Worm (Caenorhabditis elegans) whole organism, L4 larva: Measurements from ENCODE around the gene tbc-18.

Experiments used
- D1046.2 ChIP-seq: fragments of 200-800 bp; sonication (Bioruptor generic); IDR thresholded peaks from 2 replicates; pipeline ENCODE4 v1.3.6; 2022; ENCODE audit warnings: missing genetic modification characterization, missing compliant biosample characterization
- F10B5.3 ChIP-seq: sonication (generic microtip); optimal IDR thresholded peaks from 2 replicates; lab custom pipeline; 2016; ENCODE audit warnings: mild to moderate bottlenecking, missing genetic modification characterization, missing compliant biosample characterization
- F37D6.2 ChIP-seq: sonication (generic microtip); optimal IDR thresholded peaks from 2 replicates; lab custom pipeline; 2016; ENCODE audit warnings: mild to moderate bottlenecking, missing genetic modification characterization, missing compliant biosample characterization
- F44E2.7 ChIP-seq: fragments of 200-800 bp; sonication (Bioruptor generic); IDR thresholded peaks from 2 replicates; pipeline ENCODE4 v2.1.2; 2022; ENCODE audit warnings: missing genetic modification characterization, missing compliant biosample characterization
- T20F7.1 ChIP-seq: fragments of 200-800 bp; sonication (Bioruptor generic); optimal IDR thresholded peaks from 2 replicates; lab custom pipeline; 2018; ENCODE audit warnings: mild to moderate bottlenecking, missing genetic modification characterization, missing compliant biosample characterization
- ZK337.2 ChIP-seq: fragments of 200-800 bp; sonication (Bioruptor generic); IDR thresholded peaks from 2 replicates; pipeline ENCODE4 v1.3.6; 2022; ENCODE audit warnings: missing genetic modification reagents, missing genetic modification characterization, missing compliant biosample characterization
- ama-1 ChIP-seq: fragments of 150-350 bp; optimal IDR thresholded peaks from 2 replicates; lab custom pipeline; 2014; ENCODE audit warnings: inconsistent platforms, mixed read lengths
- attf-4 ChIP-seq: sonication (generic microtip); optimal IDR thresholded peaks from 3 replicates; lab custom pipeline; 2017; ENCODE audit warnings: missing biosample characterization, missing genetic modification characterization
- ceh-28 ChIP-seq: fragments of 150-350 bp; optimal IDR thresholded peaks from 2 replicates; lab custom pipeline; 2014; ENCODE audit warnings: missing biosample characterization, missing genetic modification reagents, missing genetic modification characterization
- ces-1 ChIP-seq: fragments of 150-350 bp; sonication (generic microtip); optimal IDR thresholded peaks from 4 replicates; lab custom pipeline; 2014; ENCODE audit warnings: missing biosample characterization, missing genetic modification reagents, missing genetic modification characterization
- cey-2 ChIP-seq: sonication (generic microtip); optimal IDR thresholded peaks from 3 replicates; lab custom pipeline; 2017; ENCODE audit warnings: missing genetic modification characterization, mild to moderate bottlenecking, missing compliant biosample characterization, antibody characterized with exemption, borderline replicate concordance; ENCODE audit not compliant: insufficient read depth
- daf-16 ChIP-seq, 3 experiments: sonication (generic microtip); optimal IDR thresholded peaks; 2 replicates each; lab custom pipeline; 2016 to 2017; ENCODE audit warnings: missing genetic modification characterization in 3 of 3, missing genetic modification reagents in 3 of 3, mild to moderate bottlenecking in 2 of 3, missing compliant biosample characterization in 2 of 3, missing biosample characterization in 1 of 3, moderate library complexity in 1 of 3
- daf-19 ChIP-seq: fragments of 200-800 bp; sonication (Bioruptor generic); conservative IDR thresholded peaks from 2 replicates; pipeline ENCODE4 v1.3.6; 2022; ENCODE audit warnings: missing genetic modification characterization, missing compliant biosample characterization
- dmd-9 ChIP-seq: fragments of 200-800 bp; sonication (Bioruptor generic); IDR thresholded peaks from 2 replicates; pipeline ENCODE4 v1.3.6; 2022; ENCODE audit warnings: missing genetic modification reagents, missing genetic modification characterization, missing compliant biosample characterization
- egl-43 ChIP-seq: fragments of 200-800 bp; sonication (Bioruptor generic); IDR thresholded peaks from 2 replicates; pipeline ENCODE4 v1.3.6; 2022; ENCODE audit warnings: missing genetic modification reagents, missing genetic modification characterization, missing compliant biosample characterization
- fkh-10 ChIP-seq: fragments of 150-350 bp; optimal IDR thresholded peaks from 2 replicates; lab custom pipeline; 2014; ENCODE audit warnings: missing biosample characterization, missing genetic modification reagents, missing genetic modification characterization
- fos-1 ChIP-seq: fragments of 150-350 bp; optimal IDR thresholded peaks from 2 replicates; lab custom pipeline; 2014; ENCODE audit warnings: missing biosample characterization, missing genetic modification characterization
- hif-1 ChIP-seq, 2 experiments: sonication (generic microtip); optimal IDR thresholded peaks; 2 replicates each; lab custom pipeline; 2016 to 2017; ENCODE audit warnings: missing compliant biosample characterization in 2 of 2, missing genetic modification characterization in 2 of 2, missing genetic modification reagents in 2 of 2, missing genotype in 2 of 2, mild to moderate bottlenecking in 1 of 2
- hlh-11 ChIP-seq: fragments of 200-800 bp; sonication (Bioruptor generic); optimal IDR thresholded peaks from 2 replicates; lab custom pipeline; 2018; ENCODE audit warnings: mild to moderate bottlenecking, missing genetic modification characterization, missing compliant biosample characterization
- hlh-30 ChIP-seq: sonication (generic microtip); optimal IDR thresholded peaks from 2 replicates; lab custom pipeline; 2017; ENCODE audit warnings: antibody characterized with exemption, mild to moderate bottlenecking, missing genetic modification characterization, missing compliant biosample characterization; ENCODE audit not compliant: insufficient read depth
- lim-7 ChIP-seq: fragments of 200-800 bp; sonication (Bioruptor generic); IDR thresholded peaks from 2 replicates; pipeline ENCODE4 v1.3.6; 2022; ENCODE audit warnings: missing genetic modification characterization, missing compliant biosample characterization
- lin-1 ChIP-seq: fragments of 200-800 bp; sonication (Bioruptor generic); IDR thresholded peaks from 2 replicates; pipeline ENCODE4 v1.3.6; 2022; ENCODE audit warnings: missing genetic modification reagents, missing genetic modification characterization, missing compliant biosample characterization
- lin-15B ChIP-seq: fragments of 150-350 bp; sonication (generic microtip); optimal IDR thresholded peaks from 3 replicates; lab custom pipeline; 2014; ENCODE audit warnings: missing biosample characterization, missing genetic modification characterization
- lin-29 ChIP-seq: fragments of 200-800 bp; sonication (Bioruptor generic); IDR thresholded peaks from 2 replicates; pipeline ENCODE4 v1.3.6; 2022; ENCODE audit warnings: missing genetic modification reagents, missing genetic modification characterization, missing compliant biosample characterization
- lir-3 ChIP-seq: sonication (generic microtip); optimal IDR thresholded peaks from 2 replicates; lab custom pipeline; 2016; ENCODE audit warnings: mild to moderate bottlenecking, missing genetic modification characterization, missing compliant biosample characterization
- lsy-2 ChIP-seq, 2 experiments: fragments of 150-350 bp in 1 of 2; sonication (generic microtip) in 1 of 2; optimal IDR thresholded peaks; 2 replicates each; lab custom pipeline; 2014 to 2017; ENCODE audit warnings: missing biosample characterization in 2 of 2, missing genetic modification characterization in 2 of 2
- mdl-1 ChIP-seq, 2 experiments: fragments of 150-350 bp in 1 of 2; sonication (generic microtip) in 1 of 2; optimal IDR thresholded peaks; 2 replicates each; lab custom pipeline; 2014 to 2017; ENCODE audit warnings: missing biosample characterization in 2 of 2, missing genetic modification characterization in 2 of 2
- mdt-29 ChIP-seq: fragments of 200-800 bp; sonication (Bioruptor generic); IDR thresholded peaks from 2 replicates; pipeline ENCODE4 v1.3.6; 2022; ENCODE audit warnings: missing genetic modification reagents, missing genetic modification characterization, missing compliant biosample characterization
- mes-2 ChIP-seq: sonication (generic microtip); optimal IDR thresholded peaks from 2 replicates; lab custom pipeline; 2016; ENCODE audit warnings: missing genotype, mild to moderate bottlenecking, missing genetic modification characterization, missing compliant biosample characterization; ENCODE audit not compliant: poor library complexity, severe bottlenecking
- mxl-3 ChIP-seq: fragments of 200-800 bp; sonication (Bioruptor generic); optimal IDR thresholded peaks from 2 replicates; lab custom pipeline; 2018; ENCODE audit warnings: mild to moderate bottlenecking, missing genetic modification characterization, missing compliant biosample characterization
- nhr-10 ChIP-seq: fragments of 150-350 bp; optimal IDR thresholded peaks from 2 replicates; lab custom pipeline; 2014; ENCODE audit warnings: missing biosample characterization, missing genetic modification characterization
- nhr-102 ChIP-seq: sonication (generic microtip); optimal IDR thresholded peaks from 2 replicates; lab custom pipeline; 2016; ENCODE audit warnings: mild to moderate bottlenecking, missing genetic modification characterization, moderate library complexity, missing compliant biosample characterization
- nhr-41 ChIP-seq: fragments of 200-800 bp; sonication (Bioruptor generic); IDR thresholded peaks from 2 replicates; pipeline ENCODE4 v1.3.6; 2022; ENCODE audit warnings: missing genetic modification reagents, missing genetic modification characterization, missing compliant biosample characterization
- nhr-76 ChIP-seq: fragments of 150-350 bp; optimal IDR thresholded peaks from 2 replicates; lab custom pipeline; 2014; ENCODE audit warnings: missing biosample characterization, missing genetic modification characterization
- pha-4 ChIP-seq, 2 experiments: fragments of 150-350 bp in 1 of 2; fragments of 200-800 bp in 1 of 2; sonication (Bioruptor generic) in 1 of 2; IDR thresholded peaks in 1 of 2; optimal IDR thresholded peaks in 1 of 2; 2 replicates each; pipeline versions ENCODE4 v1.3.6 to Lab custom; 2014 to 2022; ENCODE audit warnings: missing genetic modification characterization in 2 of 2, missing genetic modification reagents in 2 of 2, missing biosample characterization in 1 of 2, missing compliant biosample characterization in 1 of 2
- php-3 ChIP-seq: fragments of 200-800 bp; sonication (Bioruptor generic); IDR thresholded peaks from 2 replicates; pipeline ENCODE4 v1.3.6; 2022; ENCODE audit warnings: missing genetic modification reagents, missing genetic modification characterization, missing compliant biosample characterization
- rbr-2 ChIP-seq: sonication (generic microtip); optimal IDR thresholded peaks from 2 replicates; lab custom pipeline; 2016; ENCODE audit warnings: missing genotype, missing genetic modification characterization, missing compliant biosample characterization
- set-16 ChIP-seq: fragments of 200-800 bp; sonication (Bioruptor generic); IDR thresholded peaks from 2 replicates; pipeline ENCODE4 v1.3.6; 2022; ENCODE audit warnings: missing genetic modification reagents, missing genetic modification characterization, missing compliant biosample characterization
- snpc-1.2 ChIP-seq: fragments of 200-800 bp; sonication (Bioruptor generic); IDR thresholded peaks from 2 replicates; pipeline ENCODE4 v1.3.6; 2022; ENCODE audit warnings: missing genetic modification reagents, missing genetic modification characterization, missing compliant biosample characterization
- snpc-4 ChIP-seq: fragments of 150-350 bp; optimal IDR thresholded peaks from 2 replicates; lab custom pipeline; 2014; ENCODE audit warnings: missing biosample characterization, missing genetic modification characterization
- spr-1 ChIP-seq: sonication (generic microtip); optimal IDR thresholded peaks from 2 replicates; lab custom pipeline; 2016; ENCODE audit warnings: mild to moderate bottlenecking, missing genetic modification characterization, missing compliant biosample characterization
- spr-3 ChIP-seq: fragments of 200-800 bp; sonication (Bioruptor generic); optimal IDR thresholded peaks from 2 replicates; lab custom pipeline; 2018; ENCODE audit warnings: mild to moderate bottlenecking, missing genetic modification characterization, missing compliant biosample characterization
- unc-130 ChIP-seq: sonication (generic microtip); optimal IDR thresholded peaks from 2 replicates; lab custom pipeline; 2016; ENCODE audit warnings: missing genetic modification reagents, missing genetic modification characterization, missing compliant biosample characterization
- unc-62 ChIP-seq, 3 experiments: fragments of 150-350 bp in 1 of 3; sonication (generic microtip); optimal IDR thresholded peaks in 2 of 3; peaks in 1 of 3; 1 replicate in 1 of 3; 2 replicates in 2 of 3; lab custom pipeline; 2014 to 2017; ENCODE audit warnings: missing biosample characterization in 3 of 3, missing genetic modification characterization in 3 of 3, missing genetic modification reagents in 3 of 3, missing genotype in 1 of 3
- vab-7 ChIP-seq: fragments of 200-800 bp; sonication (Bioruptor generic); IDR thresholded peaks from 2 replicates; pipeline ENCODE4 v1.3.6; 2022; ENCODE audit warnings: missing genetic modification reagents, missing genetic modification characterization, missing compliant biosample characterization
- zfp-2 ChIP-seq: sonication (generic microtip); optimal IDR thresholded peaks from 2 replicates; lab custom pipeline; 2016; ENCODE audit warnings: mild to moderate bottlenecking, missing genetic modification characterization, missing compliant biosample characterization
- ztf-7 ChIP-seq: fragments of 150-350 bp; optimal IDR thresholded peaks from 2 replicates; lab custom pipeline; 2014; ENCODE audit warnings: missing biosample characterization, missing genetic modification characterization

The tbc-18 gene

ce11 chrX:8404308-8405085 lies 26.1 kb downstream of the tbc-18 start (continued):
- TF ChIP-seq lsy-2 (tag; optimal IDR thresholded peaks at IDR 0.05; lab: Kevin White, UChicago) (peak; percentile 41 to 79), ZK337.2 (peak; percentile 90), cey-2 (tag; lab: Kevin White, UChicago) (no peak), zfp-2 (tag; lab: Kevin White, UChicago) (peak; percentile 59), ama-1 (lab: Kevin White, UChicago) (no peak), D1046.2 (GFP tag; lab: Robert Waterston, UW) (peak; percentile 93), set-16 (GFP tag; lab: Robert Waterston, UW) (peak; percentile 75; the same call in 1 of the 2 replicates), fos-1 (tag; lab: Kevin White, UChicago) (no peak), F37D6.2 (tag; lab: Kevin White, UChicago) (peak; percentile 87), attf-4 (tag; lab: Kevin White, UChicago) (no peak), lir-3 (tag; lab: Kevin White, UChicago) (peak; percentile 88), daf-16 (GFP tag; optimal IDR thresholded peaks at IDR 0.05; lab: Kevin White, UChicago) (peak; percentile 86 to 89), daf-16 (tag; optimal IDR thresholded peaks at IDR 0.05; lab: Kevin White, UChicago) (peak; percentile 86), F10B5.3 (peak; percentile 82), hlh-11 (peak; percentile 93), hlh-30 (tag; lab: Kevin White, UChicago) (peak; percentile 85), spr-3 (GFP tag; lab: Kevin White, UChicago) (peak; percentile 89), fkh-10 (GFP tag; lab: Kevin White, UChicago) (peak; percentile 19), unc-130 (GFP tag; lab: Kevin White, UChicago) (peak; percentile 68), snpc-1.2 (GFP tag; lab: Robert Waterston, UW) (peak; percentile 95), mdl-1 (tag; optimal IDR thresholded peaks at IDR 0.05; lab: Kevin White, UChicago) (peak; percentile 85 to 88), vab-7 (GFP tag; lab: Robert Waterston, UW) (peak; percentile 99), lin-15B (tag; lab: Kevin White, UChicago) (no peak), nhr-102 (tag; lab: Kevin White, UChicago) (peak; percentile 90), nhr-76 (tag; lab: Kevin White, UChicago) (no peak), nhr-10 (peak; percentile 58), rbr-2 (peak; percentile 95), ztf-7 (tag; lab: Kevin White, UChicago) (peak; percentile 67), dmd-9 (GFP tag; lab: Robert Waterston, UW) (peak; percentile 95), php-3 (GFP tag; lab: Robert Waterston, UW) (peak; percentile 91), pha-4 (GFP tag; IDR thresholded peaks at IDR 0.05; lab: Robert Waterston, UW) (peak; percentile 96), pha-4 (tag; optimal IDR thresholded peaks at IDR 0.05; lab: Kevin White, UChicago) (no peak), lin-1 (GFP tag; lab: Robert Waterston, UW) (peak; percentile 94), hif-1 (tag; optimal IDR thresholded peaks at IDR 0.05; lab: Kevin White, UChicago) (peak; percentile 51 to 86), mes-2 (tag; lab: Kevin White, UChicago) (peak; percentile 74), lin-29 (GFP tag; lab: Robert Waterston, UW) (peak; percentile 67), unc-62 (GFP tag; optimal IDR thresholded peaks at IDR 0.05 in 1 of 2; lab: Kevin White, UChicago) (peak in 1 of 2 experiments; percentile 90), unc-62 (tag; optimal IDR thresholded peaks at IDR 0.05; lab: Kevin White, UChicago) (no peak), snpc-4 (tag; lab: Kevin White, UChicago) (no peak), spr-1 (tag; lab: Kevin White, UChicago) (peak; percentile 87), egl-43 (peak; percentile 99), daf-19 (peak; percentile 95), mdt-29 (peak; percentile 91), lim-7 (GFP tag; lab: Robert Waterston, UW) (peak; percentile 99), F44E2.7 (GFP tag; lab: Robert Waterston, UW) (peak; percentile 96), ceh-28 (tag; lab: Kevin White, UChicago) (no peak), T20F7.1 (GFP tag; lab: Kevin White, UChicago) (peak; percentile 78), ces-1 (peak; percentile 72), mxl-3 (GFP tag; lab: Kevin White, UChicago) (peak; percentile 82), nhr-41 (GFP tag; lab: Robert Waterston, UW) (peak; percentile 89)
